Fruit fly (Drosophila melanogaster) whole organism, wandering third instar larva: Measurements from ENCODE around the gene TrpA1.

ENCODE experiments used
- Abd-B ChIP-seq: fragments of >200 bp; optimal IDR thresholded peaks from 2 replicates; lab custom pipeline; 2017; ENCODE audit warnings: missing biosample characterization, missing genetic modification characterization
- CG32264 ChIP-seq: fragments of 200-800 bp; sonication (Bioruptor generic); optimal IDR thresholded peaks from 2 replicates; lab custom pipeline; 2016; ENCODE audit warnings: missing biosample characterization, missing genetic modification characterization
- CG9705 ChIP-seq: fragments of 200-800 bp; sonication (Bioruptor generic); optimal IDR thresholded peaks from 2 replicates; lab custom pipeline; 2018; ENCODE audit warnings: missing biosample characterization, mild to moderate bottlenecking, missing genetic modification characterization
- CrebA ChIP-seq: fragments of 200-800 bp; sonication (Bioruptor generic); optimal IDR thresholded peaks from 2 replicates; lab custom pipeline; 2016; ENCODE audit warnings: missing biosample characterization, mild to moderate bottlenecking, missing genetic modification characterization, borderline replicate concordance
- Dfd ChIP-seq: fragments of >200 bp; optimal IDR thresholded peaks from 2 replicates; lab custom pipeline; 2017; ENCODE audit warnings: missing biosample characterization, missing genetic modification characterization
- Dif ChIP-seq: fragments of 200-275, 200-300 bp; sonication (Bioruptor generic); optimal IDR thresholded peaks from 2 replicates; lab custom pipeline; 2018; ENCODE audit warnings: missing biosample characterization, missing genetic modification characterization; ENCODE audit not compliant: partially characterized antibody
- GATAd ChIP-seq: sonication (Bioruptor generic); optimal IDR thresholded peaks from 2 replicates; lab custom pipeline; 2016; ENCODE audit warnings: missing biosample characterization, missing genetic modification characterization
- HLH106 ChIP-seq: fragments of 200-800 bp; optimal IDR thresholded peaks from 3 replicates; lab custom pipeline; 2019; ENCODE audit warnings: missing biosample characterization, mild to moderate bottlenecking, missing genetic modification characterization, moderate library complexity
- Hnf4 ChIP-seq: fragments of 200-800 bp; sonication (Bioruptor generic); optimal IDR thresholded peaks from 2 replicates; lab custom pipeline; 2016; ENCODE audit warnings: missing biosample characterization, mild to moderate bottlenecking, missing genetic modification characterization
- Hr78 ChIP-seq: fragments of >200 bp; optimal IDR thresholded peaks from 2 replicates; lab custom pipeline; 2017; ENCODE audit warnings: missing biosample characterization, missing genetic modification characterization
- Hr83 ChIP-seq: fragments of 200-300 bp; sonication (Bioruptor generic); optimal IDR thresholded peaks from 2 replicates; lab custom pipeline; 2016; ENCODE audit warnings: missing biosample characterization, mild to moderate bottlenecking, missing genetic modification characterization, moderate library complexity; ENCODE audit not compliant: poor library complexity, severe bottlenecking
- Jra ChIP-seq: sonication (Bioruptor generic); optimal IDR thresholded peaks from 2 replicates; lab custom pipeline; 2016; ENCODE audit warnings: missing biosample characterization, missing genetic modification characterization
- Mio ChIP-seq: sonication (Bioruptor generic); optimal IDR thresholded peaks from 2 replicates; lab custom pipeline; 2016; ENCODE audit warnings: missing biosample characterization, missing genetic modification characterization
- Myc ChIP-seq: fragments of >200 bp; optimal IDR thresholded peaks from 2 replicates; lab custom pipeline; 2017
- N ChIP-seq: fragments of >200 bp; optimal IDR thresholded peaks from 2 replicates; lab custom pipeline; 2018; ENCODE audit warnings: missing biosample characterization, missing external identifiers, missing genetic modification characterization
- OdsH ChIP-seq: fragments of 200-800 bp; sonication (Bioruptor generic); optimal IDR thresholded peaks from 2 replicates; lab custom pipeline; 2016; ENCODE audit warnings: missing biosample characterization, mild to moderate bottlenecking, missing genetic modification characterization
- Rel ChIP-seq, 2 experiments: fragments of 200-800 bp; sonication (Bioruptor generic) in 1 of 2; optimal IDR thresholded peaks; 2 replicates in 1 of 2; 3 replicates in 1 of 2; lab custom pipeline; 2016 to 2019; ENCODE audit warnings: mild to moderate bottlenecking in 2 of 2, missing biosample characterization in 2 of 2, missing genetic modification characterization in 2 of 2, moderate library complexity in 1 of 2
- Sp1 ChIP-seq: fragments of 200-800 bp; sonication (Bioruptor generic); optimal IDR thresholded peaks from 3 replicates; lab custom pipeline; 2019; ENCODE audit warnings: missing biosample characterization, mild to moderate bottlenecking, missing genetic modification characterization, moderate library complexity
- Vsx2 ChIP-seq: fragments of 200-300, 225-300 bp; sonication (Bioruptor generic); optimal IDR thresholded peaks from 2 replicates; lab custom pipeline; 2018; ENCODE audit warnings: missing biosample characterization, missing genetic modification characterization; ENCODE audit not compliant: partially characterized antibody
- br ChIP-seq: fragments of 200-800 bp; sonication (Bioruptor generic); optimal IDR thresholded peaks from 2 replicates; lab custom pipeline; 2016; ENCODE audit warnings: missing biosample characterization, missing genetic modification characterization
- brk ChIP-seq: fragments of 200-800 bp; sonication (Bioruptor generic); optimal IDR thresholded peaks from 2 replicates; lab custom pipeline; 2016; ENCODE audit warnings: missing biosample characterization, mild to moderate bottlenecking, missing genetic modification characterization
- dl ChIP-seq, 2 experiments: fragments of 175-275, 200-275 bp in 1 of 2; fragments of 200-275 bp in 1 of 2; sonication (Bioruptor generic); optimal IDR thresholded peaks; lab custom pipeline; 2018; ENCODE audit warnings: mild to moderate bottlenecking in 2 of 2, missing biosample characterization in 2 of 2, missing genetic modification characterization in 2 of 2, moderate library complexity in 2 of 2; ENCODE audit not compliant: partially characterized antibody in 2 of 2, insufficient read depth in 1 of 2
- dmrt93B ChIP-seq: fragments of 200-800 bp; sonication (Bioruptor generic); optimal IDR thresholded peaks from 2 replicates; lab custom pipeline; 2018; ENCODE audit warnings: missing biosample characterization, mild to moderate bottlenecking, missing genetic modification characterization
- dsf ChIP-seq: sonication (Bioruptor generic); optimal IDR thresholded peaks from 2 replicates; lab custom pipeline; 2016; ENCODE audit warnings: missing biosample characterization, missing genetic modification characterization, borderline replicate concordance
- ey ChIP-seq: fragments of 200-800 bp; sonication (Bioruptor generic); optimal IDR thresholded peaks from 2 replicates; lab custom pipeline; 2016; ENCODE audit warnings: missing biosample characterization, missing genetic modification characterization
- foxo ChIP-seq, 2 experiments: fragments of 200-800 bp; sonication (Bioruptor generic); optimal IDR thresholded peaks; 2 replicates in 1 of 2; 3 replicates in 1 of 2; lab custom pipeline; 2016 to 2017; ENCODE audit warnings: missing biosample characterization in 2 of 2, missing genetic modification characterization in 2 of 2
- fru ChIP-seq: fragments of 200-800 bp; sonication (Bioruptor generic); optimal IDR thresholded peaks from 3 replicates; lab custom pipeline; 2016; ENCODE audit warnings: missing biosample characterization, mild to moderate bottlenecking, missing genetic modification characterization
- h ChIP-seq: fragments of 200-800 bp; sonication (Bioruptor generic); optimal IDR thresholded peaks from 3 replicates; lab custom pipeline; 2016; ENCODE audit warnings: missing biosample characterization, mild to moderate bottlenecking, missing genetic modification characterization
- jim ChIP-seq: fragments of 175-275, 200-325 bp; sonication (Bioruptor generic); optimal IDR thresholded peaks from 2 replicates; lab custom pipeline; 2016; ENCODE audit warnings: missing biosample characterization, mild to moderate bottlenecking, missing genetic modification characterization
- lola ChIP-seq: fragments of >200 bp; optimal IDR thresholded peaks from 2 replicates; lab custom pipeline; 2017; ENCODE audit warnings: missing biosample characterization, missing genetic modification characterization
- pan ChIP-seq: fragments of >200 bp; optimal IDR thresholded peaks from 2 replicates; lab custom pipeline; 2017
- psq ChIP-seq: fragments of 200-800 bp; sonication (Bioruptor generic); optimal IDR thresholded peaks from 3 replicates; lab custom pipeline; 2017; ENCODE audit warnings: missing biosample characterization, mild to moderate bottlenecking, missing genetic modification characterization, moderate library complexity
- rgr ChIP-seq: fragments of 200-800 bp; sonication (Bioruptor generic); optimal IDR thresholded peaks from 3 replicates; lab custom pipeline; 2016; ENCODE audit warnings: missing biosample characterization, mild to moderate bottlenecking, missing genetic modification characterization
- sage ChIP-seq: fragments of 200-800 bp; sonication (Bioruptor generic); optimal IDR thresholded peaks from 2 replicates; lab custom pipeline; 2016; ENCODE audit warnings: missing biosample characterization, mild to moderate bottlenecking, missing genetic modification characterization
- sv ChIP-seq: fragments of 200-800 bp; sonication (Bioruptor generic); optimal IDR thresholded peaks from 3 replicates; lab custom pipeline; 2016; ENCODE audit warnings: missing biosample characterization, missing genetic modification characterization
- tai ChIP-seq: sonication (Bioruptor generic); optimal IDR thresholded peaks from 2 replicates; lab custom pipeline; 2016; ENCODE audit warnings: missing biosample characterization, missing genetic modification characterization
- usp ChIP-seq: fragments of >200 bp; optimal IDR thresholded peaks from 2 replicates; lab custom pipeline; 2017; ENCODE audit warnings: missing biosample characterization, missing genetic modification characterization
- woc ChIP-seq: sonication (Bioruptor generic); optimal IDR thresholded peaks from 2 replicates; lab custom pipeline; 2016; ENCODE audit warnings: missing biosample characterization, mild to moderate bottlenecking, missing genetic modification characterization

Gene TrpA1

dm6 chr3L:8919678-8920077, 14.7 kb upstream of the TrpA1 start:
- TF ChIP-seq dmrt93B (GFP tag; lab: Kevin White, UChicago) = no peak
- no peak for TF ChIP-seq N (GFP tag; lab: Kevin White, UChicago)
- TF ChIP-seq Myc = no peak
- TF ChIP-seq ey = no peak
- TF ChIP-seq OdsH = no peak
- no peak for TF ChIP-seq lola (GFP tag; lab: Kevin White, UChicago)
- no peak for TF ChIP-seq woc (GFP tag; lab: Kevin White, UChicago)
- TF ChIP-seq Hr78 (GFP tag; lab: Kevin White, UChicago) = no peak
- TF ChIP-seq CrebA (GFP tag; lab: Kevin White, UChicago) = no peak
- no peak for TF ChIP-seq h (GFP tag; lab: Kevin White, UChicago)

dm6 chr3L:8913537-8914108, 8.6 kb upstream of the TrpA1 start:
- peak; percentile 76 for TF ChIP-seq psq (GFP tag; lab: Kevin White, UChicago)
- peak; percentile 51 for TF ChIP-seq dmrt93B (GFP tag; lab: Kevin White, UChicago)
- peak; percentile 56 for TF ChIP-seq h (GFP tag; lab: Kevin White, UChicago)
- no peak for TF ChIP-seq dsf (GFP tag; lab: Kevin White, UChicago)
- TF ChIP-seq GATAd (GFP tag; lab: Kevin White, UChicago) = no peak
- no peak for TF ChIP-seq sv (GFP tag; lab: Kevin White, UChicago)
- peak; percentile 18 for TF ChIP-seq rgr (GFP tag; lab: Kevin White, UChicago)
- TF ChIP-seq N (GFP tag; lab: Kevin White, UChicago) = no peak
- TF ChIP-seq tai (GFP tag; lab: Kevin White, UChicago) = no peak
- no peak for TF ChIP-seq brk (GFP tag; lab: Kevin White, UChicago)
- TF ChIP-seq pan (lab: Kevin White, UChicago) = no peak
- TF ChIP-seq woc (GFP tag; lab: Kevin White, UChicago) = peak; percentile 77
- peak; percentile 29 for TF ChIP-seq Hnf4 (GFP tag; lab: Kevin White, UChicago)
- no peak for TF ChIP-seq dl (GFP tag; optimal IDR thresholded peaks at IDR 0.05; lab: Kevin White, UChicago; ENCODE audit: insufficient read depth in 1 of 2, partially characterized antibody in 2 of 2)
- TF ChIP-seq Myc = no peak
- TF ChIP-seq Jra (GFP tag; lab: Kevin White, UChicago) = peak; percentile 40
- TF ChIP-seq CrebA (GFP tag; lab: Kevin White, UChicago) = no peak
- no peak for TF ChIP-seq Dfd
- TF ChIP-seq OdsH = peak; percentile 63
- TF ChIP-seq Dif (GFP tag; lab: Kevin White, UChicago) = peak; percentile 44
- TF ChIP-seq lola (GFP tag; lab: Kevin White, UChicago) = no peak
- no peak for TF ChIP-seq usp
- TF ChIP-seq Abd-B (GFP tag; lab: Kevin White, UChicago) = no peak
- TF ChIP-seq fru (GFP tag; lab: Kevin White, UChicago) = peak; percentile 79
- TF ChIP-seq Rel (GFP tag; optimal IDR thresholded peaks at IDR 0.05; lab: Kevin White, UChicago) = no peak
- TF ChIP-seq Rel (tag; optimal IDR thresholded peaks at IDR 0.05; lab: Kevin White, UChicago) = no peak
- peak; percentile 69 for TF ChIP-seq ey
- TF ChIP-seq jim (GFP tag; lab: Kevin White, UChicago) = no peak
- TF ChIP-seq sage = no peak
- TF ChIP-seq CG9705 (GFP tag; lab: Kevin White, UChicago) = no peak
- TF ChIP-seq Vsx2 (GFP tag; lab: Kevin White, UChicago) = no peak
- TF ChIP-seq Mio = no peak
- no peak for TF ChIP-seq Hr78 (GFP tag; lab: Kevin White, UChicago)
- TF ChIP-seq Hr83 (GFP tag; lab: Kevin White, UChicago) = no peak
- TF ChIP-seq CG32264 (GFP tag; lab: Kevin White, UChicago) = no peak
- peak in 1 of 2 experiments; percentile 72 for TF ChIP-seq foxo (GFP tag; optimal IDR thresholded peaks at IDR 0.05; lab: Kevin White, UChicago)
- peak; percentile 62 for TF ChIP-seq Sp1 (GFP tag; lab: Kevin White, UChicago)
- peak; percentile 62 for TF ChIP-seq br (GFP tag; lab: Kevin White, UChicago)
- TF ChIP-seq HLH106 (tag; lab: Kevin White, UChicago) = peak; percentile 36
